Fruit fly (Drosophila melanogaster) whole organism, embryonic: ENCODE results near the gene Hsp22.

ENCODE experiments used
- Asciz ChIP-seq: fragments of 200-800 bp; sonication (Bioruptor generic); optimal IDR thresholded peaks from 2 replicates; lab custom pipeline; 2017; ENCODE audit warnings: missing biosample characterization, mild to moderate bottlenecking, missing genetic modification characterization, missing genetic modification reagents
- CG10147 ChIP-seq: fragments of 200-800 bp; sonication (Bioruptor generic); optimal IDR thresholded peaks from 2 replicates; lab custom pipeline; 2019; ENCODE audit warnings: missing biosample characterization, mild to moderate bottlenecking, missing genetic modification characterization, moderate library complexity
- CG10209 ChIP-seq: fragments of 200-800 bp; sonication (Bioruptor generic); optimal IDR thresholded peaks from 3 replicates; lab custom pipeline; 2017; ENCODE audit warnings: missing biosample characterization, mild to moderate bottlenecking, missing genetic modification characterization, missing genetic modification reagents
- CG11398 ChIP-seq: fragments of 200-800 bp; sonication (Bioruptor generic); optimal IDR thresholded peaks from 2 replicates; lab custom pipeline; 2016; ENCODE audit warnings: missing biosample characterization, missing genetic modification characterization
- CG12071 ChIP-seq: fragments of 200-800 bp; sonication (Bioruptor generic); optimal IDR thresholded peaks from 3 replicates; lab custom pipeline; 2018; ENCODE audit warnings: missing biosample characterization, mild to moderate bottlenecking, missing genetic modification characterization
- CG13287 ChIP-seq: fragments of 200-800 bp; sonication (Bioruptor generic); IDR thresholded peaks from 2 replicates; pipeline ENCODE4 v1.3.6; 2022; ENCODE audit warnings: missing biosample characterization, missing genetic modification characterization; ENCODE audit not compliant: partially characterized antibody
- CG17328 ChIP-seq: fragments of 200-800 bp; sonication (Bioruptor generic); IDR thresholded peaks from 2 replicates; pipeline ENCODE4 v1.3.6; 2022; ENCODE audit warnings: missing biosample characterization, missing genetic modification characterization
- CG17361 ChIP-seq: fragments of 200-800 bp; sonication (Bioruptor generic); IDR thresholded peaks from 3 replicates; pipeline ENCODE4 v1.3.6; 2022; ENCODE audit warnings: missing biosample characterization, missing genetic modification characterization
- CG17612 ChIP-seq: fragments of 200-800 bp; sonication (Bioruptor generic); IDR thresholded peaks from 2 replicates; pipeline ENCODE4 v1.3.6; 2022; ENCODE audit warnings: missing biosample characterization, missing genetic modification characterization
- CG17829 ChIP-seq: fragments of 200-800 bp; optimal IDR thresholded peaks from 2 replicates; lab custom pipeline; 2019; ENCODE audit warnings: missing biosample characterization, mild to moderate bottlenecking, missing genetic modification characterization, moderate library complexity
- CG2120 ChIP-seq: fragments of 200-800 bp; sonication (Bioruptor generic); optimal IDR thresholded peaks from 3 replicates; lab custom pipeline; 2016; ENCODE audit warnings: missing biosample characterization, missing genetic modification characterization
- CG31441 ChIP-seq: fragments of 200-800 bp; sonication (Bioruptor generic); IDR thresholded peaks from 2 replicates; pipeline ENCODE4 v1.3.6; 2022; ENCODE audit warnings: missing biosample characterization, missing genetic modification characterization
- CG3281 ChIP-seq: fragments of 200-800 bp; sonication (Bioruptor generic); optimal IDR thresholded peaks from 3 replicates; lab custom pipeline; 2017; ENCODE audit warnings: missing biosample characterization, mild to moderate bottlenecking, missing genetic modification characterization
- CG4282 ChIP-seq: fragments of 200-800 bp; sonication (Bioruptor generic); optimal IDR thresholded peaks from 2 replicates; lab custom pipeline; 2016; ENCODE audit warnings: missing biosample characterization, missing genetic modification characterization
- CG4360 ChIP-seq: fragments of 200-800 bp; sonication (Bioruptor generic); IDR thresholded peaks from 2 replicates; pipeline ENCODE4 v1.3.6; 2022; ENCODE audit warnings: missing biosample characterization, missing genetic modification characterization
- CG4707 ChIP-seq: fragments of 200-800 bp; sonication (Bioruptor generic); optimal IDR thresholded peaks from 2 replicates; lab custom pipeline; 2018; ENCODE audit warnings: missing biosample characterization, mild to moderate bottlenecking, missing genetic modification characterization, moderate library complexity
- CG4820 ChIP-seq: fragments of 200-800 bp; sonication (Bioruptor generic); optimal IDR thresholded peaks from 3 replicates; lab custom pipeline; 2016; ENCODE audit warnings: missing biosample characterization, missing genetic modification characterization
- CG6272 ChIP-seq: fragments of 200-800 bp; sonication (Bioruptor generic); IDR thresholded peaks from 2 replicates; pipeline ENCODE4 v1.3.6; 2022; ENCODE audit warnings: missing biosample characterization, missing genetic modification characterization
- CG8924 ChIP-seq: fragments of 200-800 bp; optimal IDR thresholded peaks from 3 replicates; lab custom pipeline; 2019; ENCODE audit warnings: missing biosample characterization, mild to moderate bottlenecking, missing genetic modification characterization, moderate library complexity
- CG9437 ChIP-seq: fragments of 200-800 bp; sonication (Bioruptor generic); optimal IDR thresholded peaks from 2 replicates; lab custom pipeline; 2018; ENCODE audit warnings: missing biosample characterization, mild to moderate bottlenecking, missing genetic modification characterization
- CG9609 ChIP-seq: fragments of 200-800 bp; sonication (Bioruptor generic); optimal IDR thresholded peaks from 3 replicates; lab custom pipeline; 2016; ENCODE audit warnings: missing biosample characterization, missing genetic modification characterization
- Dbx ChIP-seq: fragments of 200-800 bp; sonication (Bioruptor generic); IDR thresholded peaks from 3 replicates; pipeline ENCODE4 v1.3.6; 2022; ENCODE audit warnings: missing biosample characterization, missing genetic modification characterization
- Eip74EF ChIP-seq, 2 experiments: fragments of 200-800 bp in 1 of 2; fragments of >200 bp in 1 of 2; sonication (Bioruptor generic) in 1 of 2; optimal IDR thresholded peaks; 2 replicates each; lab custom pipeline; 2017 to 2019; ENCODE audit warnings: missing biosample characterization in 2 of 2, missing genetic modification characterization in 2 of 2, mild to moderate bottlenecking in 1 of 2, moderate library complexity in 1 of 2
- Max ChIP-seq: fragments of 200-800 bp; sonication (Bioruptor generic); optimal IDR thresholded peaks from 2 replicates; lab custom pipeline; 2016; ENCODE audit warnings: missing biosample characterization, mild to moderate bottlenecking, missing genetic modification characterization
- Sox102F ChIP-seq: fragments of 200-800 bp; sonication (Bioruptor generic); optimal IDR thresholded peaks from 2 replicates; lab custom pipeline; 2018; ENCODE audit warnings: missing biosample characterization, mild to moderate bottlenecking, missing genetic modification characterization, moderate library complexity
- Trl ChIP-seq, 3 experiments: fragments of >200 bp in 2 of 3; fragments of 200-800 bp in 1 of 3; sonication (Bioruptor generic) in 1 of 3; optimal IDR thresholded peaks; 2 replicates in 1 of 3; 3 replicates in 2 of 3; lab custom pipeline; 2016 to 2017; ENCODE audit warnings: missing biosample characterization in 1 of 3, missing genetic modification characterization in 1 of 3
- abd-A ChIP-seq: fragments of 200-800 bp; sonication (Bioruptor generic); optimal IDR thresholded peaks from 3 replicates; lab custom pipeline; 2019; ENCODE audit warnings: missing biosample characterization, mild to moderate bottlenecking, missing genetic modification characterization, moderate library complexity
- cato ChIP-seq: fragments of 200-800 bp; sonication (Bioruptor generic); optimal IDR thresholded peaks from 2 replicates; lab custom pipeline; 2016; ENCODE audit warnings: missing biosample characterization, missing genetic modification characterization, borderline replicate concordance
- chif ChIP-seq, 2 experiments: fragments of 200-800 bp; sonication (Bioruptor generic); optimal IDR thresholded peaks; 3 replicates each; lab custom pipeline; 2016; ENCODE audit warnings: missing biosample characterization in 2 of 2, missing genetic modification characterization in 2 of 2
- chinmo ChIP-seq: fragments of 200-800 bp; sonication (Bioruptor generic); IDR thresholded peaks from 4 replicates; pipeline ENCODE4 v1.3.6; 2022; ENCODE audit warnings: missing biosample characterization, missing genetic modification characterization; ENCODE audit not compliant: partially characterized antibody
- chm ChIP-seq: fragments of 200-800 bp; sonication (Bioruptor generic); IDR thresholded peaks from 2 replicates; pipeline ENCODE4 v1.3.6; 2022; ENCODE audit warnings: missing biosample characterization, missing genetic modification characterization
- en ChIP-seq: fragments of 200-800 bp; sonication (Bioruptor generic); optimal IDR thresholded peaks from 2 replicates; lab custom pipeline; 2016; ENCODE audit warnings: missing biosample characterization, missing genetic modification characterization
- fd64A ChIP-seq: fragments of 200-800 bp; sonication (Bioruptor generic); optimal IDR thresholded peaks from 3 replicates; lab custom pipeline; 2018; ENCODE audit warnings: missing biosample characterization, mild to moderate bottlenecking, missing genetic modification characterization
- gcm ChIP-seq: fragments of 200-800 bp; sonication (Bioruptor generic); optimal IDR thresholded peaks from 2 replicates; lab custom pipeline; 2019; ENCODE audit warnings: missing biosample characterization, mild to moderate bottlenecking, missing genetic modification characterization, moderate library complexity
- hbn ChIP-seq: fragments of 200-800 bp; sonication (Bioruptor generic); IDR thresholded peaks from 2 replicates; pipeline ENCODE4 v1.3.6; 2022; ENCODE audit warnings: missing biosample characterization, missing genetic modification characterization; ENCODE audit not compliant: partially characterized antibody
- inv ChIP-seq: fragments of 200-800 bp; sonication (Bioruptor generic); IDR thresholded peaks from 2 replicates; pipeline ENCODE4 v1.3.6; 2022; ENCODE audit warnings: missing biosample characterization, missing genetic modification characterization; ENCODE audit not compliant: partially characterized antibody
- kay ChIP-seq: fragments of 200-800 bp; sonication (Bioruptor generic); optimal IDR thresholded peaks from 2 replicates; lab custom pipeline; 2016; ENCODE audit warnings: missing biosample characterization, missing genetic modification characterization
- lola ChIP-seq, 3 experiments: fragments of >200 bp in 2 of 3; fragments of 200-800 bp in 1 of 3; sonication (Bioruptor generic) in 1 of 3; optimal IDR thresholded peaks; 2 replicates each; lab custom pipeline; 2017 to 2019; ENCODE audit warnings: missing biosample characterization in 3 of 3, missing genetic modification characterization in 3 of 3, mild to moderate bottlenecking in 1 of 3, moderate library complexity in 1 of 3
- nau ChIP-seq: fragments of 200-800 bp; sonication (Bioruptor generic); optimal IDR thresholded peaks from 3 replicates; lab custom pipeline; 2017; ENCODE audit warnings: missing biosample characterization, mild to moderate bottlenecking, missing genetic modification characterization, missing genetic modification reagents
- prd ChIP-seq, 3 experiments: fragments of >200 bp in 2 of 3; fragments of 200-800 bp in 1 of 3; sonication (Bioruptor generic) in 1 of 3; optimal IDR thresholded peaks in 2 of 3; IDR thresholded peaks in 1 of 3; 2 replicates in 2 of 3; 3 replicates in 1 of 3; pipeline versions ENCODE4 v1.3.6 to Lab custom; 2017 to 2022; ENCODE audit warnings: missing biosample characterization in 1 of 3, missing genetic modification characterization in 1 of 3
- run ChIP-seq: fragments of 200-800 bp; sonication (Bioruptor generic); optimal IDR thresholded peaks from 3 replicates; lab custom pipeline; 2018; ENCODE audit warnings: missing biosample characterization, mild to moderate bottlenecking, missing genetic modification characterization
- stwl ChIP-seq: fragments of 200-800 bp; sonication (Bioruptor generic); optimal IDR thresholded peaks from 3 replicates; lab custom pipeline; 2018; ENCODE audit warnings: missing biosample characterization, mild to moderate bottlenecking, missing genetic modification characterization, moderate library complexity
- tap ChIP-seq: fragments of 200-800 bp; optimal IDR thresholded peaks from 3 replicates; lab custom pipeline; 2019; ENCODE audit warnings: missing biosample characterization, mild to moderate bottlenecking, missing genetic modification characterization, moderate library complexity
- tll ChIP-seq, 2 experiments: fragments of 200-800 bp in 1 of 2; fragments of >200 bp in 1 of 2; sonication (Bioruptor generic) in 1 of 2; optimal IDR thresholded peaks; 2 replicates each; lab custom pipeline; 2017 to 2019; ENCODE audit warnings: missing biosample characterization in 2 of 2, missing genetic modification characterization in 2 of 2, mild to moderate bottlenecking in 1 of 2, moderate library complexity in 1 of 2
- tna ChIP-seq: fragments of 200-800 bp; sonication (Bioruptor generic); IDR thresholded peaks from 2 replicates; pipeline ENCODE4 v1.3.6; 2022; ENCODE audit warnings: missing biosample characterization, missing genetic modification characterization; ENCODE audit not compliant: partially characterized antibody
- vfl ChIP-seq: fragments of 200-800 bp; sonication (Bioruptor generic); optimal IDR thresholded peaks from 2 replicates; lab custom pipeline; 2016; ENCODE audit warnings: missing biosample characterization, missing genetic modification characterization
- vnd ChIP-seq: fragments of 200-800 bp; sonication (Bioruptor generic); IDR thresholded peaks from 3 replicates; pipeline ENCODE4 v1.3.6; 2022; ENCODE audit warnings: missing biosample characterization, missing genetic modification characterization; ENCODE audit not compliant: partially characterized antibody

Gene Hsp22

dm6 chr3L:9366850-9367430 is 5.8 kb upstream of the Hsp22 start, which contains the start of the genes Klp67A and CG4452 (continued):
- TF ChIP-seq CG4360 (GFP tag; lab: Robert Waterston, UW) (no peak), tap (tag; lab: Kevin White, UChicago) (no peak), CG17612 (GFP tag; lab: Robert Waterston, UW) (no peak), run (tag; lab: Kevin White, UChicago) (no peak), Dbx (GFP tag; lab: Robert Waterston, UW) (0 out of 3 replicates have a peak, but pooled peaks have one; percentile 27), hbn (GFP tag; lab: Robert Waterston, UW) (peak; percentile 83), CG12071 (GFP tag; lab: Kevin White, UChicago) (no peak), CG9609 (GFP tag; lab: Kevin White, UChicago) (no peak), nau (GFP tag; lab: Kevin White, UChicago) (no peak), lola (GFP tag; optimal IDR thresholded peaks at IDR 0.05; lab: Kevin White, UChicago) (peak in 1 of 3 experiments; percentile 56), CG4707 (GFP tag; lab: Kevin White, UChicago) (no peak), CG31441 (GFP tag; lab: Robert Waterston, UW) (no peak; the same call in 1 of the 2 replicates), en (no peak), CG8924 (tag; lab: Kevin White, UChicago) (peak; percentile 72), chif (GFP tag; optimal IDR thresholded peaks at IDR 0.05; lab: Kevin White, UChicago) (peak in 1 of 2 experiments; percentile 15), Max (GFP tag; lab: Kevin White, UChicago) (peak; percentile 32), Asciz (GFP tag; lab: Kevin White, UChicago) (no peak), CG3281 (GFP tag; lab: Kevin White, UChicago) (peak; percentile 29), cato (GFP tag; lab: Kevin White, UChicago) (peak; percentile 36), kay (GFP tag; lab: Kevin White, UChicago) (peak; percentile 39), tll (GFP tag; optimal IDR thresholded peaks at IDR 0.05; lab: Kevin White, UChicago) (peak in 1 of 2 experiments; percentile 22), stwl (tag; lab: Kevin White, UChicago) (peak; percentile 78), CG2120 (GFP tag; lab: Kevin White, UChicago) (peak; percentile 45), tna (GFP tag; lab: Robert Waterston, UW) (peak; percentile 71; the same call in 1 of the 2 replicates), CG10147 (GFP tag; lab: Kevin White, UChicago) (peak; percentile 42), CG13287 (GFP tag; lab: Robert Waterston, UW) (peak; percentile 89), CG17829 (tag; lab: Kevin White, UChicago) (peak; percentile 71), inv (GFP tag; lab: Robert Waterston, UW) (peak; percentile 89), chm (GFP tag; lab: Robert Waterston, UW) (no peak), CG4282 (no peak), vfl (GFP tag; lab: Kevin White, UChicago) (peak; percentile 61), prd (optimal IDR thresholded peaks at IDR 0.05; lab: Kevin White, UChicago) (no peak), prd (GFP tag; IDR thresholded peaks at IDR 0.05; lab: Robert Waterston, UW) (0 out of 3 replicates have a peak, but pooled peaks have one; percentile 44), chinmo (GFP tag; lab: Robert Waterston, UW) (peak; percentile 77; the same call in 1 of the 4 replicates), CG4820 (GFP tag; lab: Kevin White, UChicago) (no peak), CG9437 (GFP tag; lab: Kevin White, UChicago) (peak; percentile 70), Eip74EF (GFP tag; optimal IDR thresholded peaks at IDR 0.05; lab: Kevin White, UChicago) (no peak), Sox102F (no peak), Trl (optimal IDR thresholded peaks at IDR 0.05; lab: Kevin White, UChicago) (no peak), Trl (GFP tag; optimal IDR thresholded peaks at IDR 0.05; lab: Kevin White, UChicago) (no peak), CG17361 (GFP tag; lab: Robert Waterston, UW) (peak; percentile 78; the same call in 2 of the 3 replicates), CG10209 (GFP tag; lab: Kevin White, UChicago) (no peak), gcm (GFP tag; lab: Kevin White, UChicago) (no peak), vnd (GFP tag; lab: Robert Waterston, UW) (peak; percentile 93), CG17328 (GFP tag; lab: Robert Waterston, UW) (no peak), CG6272 (GFP tag; lab: Robert Waterston, UW) (no peak), fd64A (GFP tag; lab: Kevin White, UChicago) (no peak), CG11398 (GFP tag; lab: Kevin White, UChicago) (no peak), abd-A (tag; lab: Kevin White, UChicago) (no peak)
